Fruit fly (Drosophila melanogaster) whole organism, prepupa: ENCODE data around the gene CG13059.
A peak's percentile ranks its signal among the peaks of the same experiment; 100 is the strongest.

ENCODE experiments used
- Blimp-1 ChIP-seq: fragments of 200-800 bp; sonication (Bioruptor generic); optimal IDR thresholded peaks from 3 replicates; lab custom pipeline; 2017; ENCODE audit warnings: missing biosample characterization, missing genetic modification characterization, mild to moderate bottlenecking, moderate library complexity, missing genetic modification reagents
- CG10669 ChIP-seq: fragments of 200-800 bp; sonication (Bioruptor generic); optimal IDR thresholded peaks from 3 replicates; lab custom pipeline; 2018; ENCODE audit warnings: missing biosample characterization, mild to moderate bottlenecking, missing genetic modification characterization, moderate library complexity
- CG11762 ChIP-seq: fragments of 200-800 bp; sonication (Bioruptor generic); optimal IDR thresholded peaks from 3 replicates; lab custom pipeline; 2016; ENCODE audit warnings: missing biosample characterization, missing genetic modification characterization; ENCODE audit not compliant: insufficient read depth
- CG11902 ChIP-seq: fragments of 200-800 bp; sonication (Bioruptor generic); optimal IDR thresholded peaks from 3 replicates; lab custom pipeline; 2016; ENCODE audit warnings: missing biosample characterization, missing genetic modification characterization
- CG1621 ChIP-seq: fragments of 200-800 bp; sonication (Bioruptor generic); optimal IDR thresholded peaks from 3 replicates; lab custom pipeline; 2018; ENCODE audit warnings: missing biosample characterization, mild to moderate bottlenecking, missing genetic modification characterization
- CG16779 ChIP-seq: fragments of 200-800 bp; sonication (Bioruptor generic); optimal IDR thresholded peaks from 3 replicates; lab custom pipeline; 2017; ENCODE audit warnings: missing biosample characterization, mild to moderate bottlenecking, missing genetic modification characterization
- CG3032 ChIP-seq: fragments of 200-800 bp; optimal IDR thresholded peaks from 2 replicates; lab custom pipeline; 2019; ENCODE audit warnings: missing biosample characterization, mild to moderate bottlenecking, missing genetic modification characterization, moderate library complexity
- CG31627 ChIP-seq: fragments of 200-800 bp; sonication (Bioruptor generic); optimal IDR thresholded peaks from 3 replicates; lab custom pipeline; 2016; ENCODE audit warnings: missing biosample characterization, missing genetic modification characterization
- CG32006 ChIP-seq: fragments of 200-800 bp; sonication (Bioruptor generic); optimal IDR thresholded peaks from 3 replicates; lab custom pipeline; 2017; ENCODE audit warnings: missing biosample characterization, mild to moderate bottlenecking, missing genetic modification characterization
- CG34406 ChIP-seq: fragments of 200-800 bp; sonication (Bioruptor generic); optimal IDR thresholded peaks from 3 replicates; lab custom pipeline; 2016; ENCODE audit warnings: missing biosample characterization, missing genetic modification characterization
- CG3919 ChIP-seq: fragments of 200-800 bp; sonication (Bioruptor generic); optimal IDR thresholded peaks from 3 replicates; lab custom pipeline; 2016; ENCODE audit warnings: missing biosample characterization, missing genetic modification characterization
- CG6163 ChIP-seq: fragments of 200-800 bp; sonication (Bioruptor generic); IDR thresholded peaks from 3 replicates; pipeline ENCODE4 v1.3.6; 2022; ENCODE audit warnings: missing biosample characterization, missing genetic modification characterization
- CG6276 ChIP-seq: fragments of 200-800 bp; sonication (Bioruptor generic); optimal IDR thresholded peaks from 2 replicates; lab custom pipeline; 2017; ENCODE audit warnings: missing biosample characterization, mild to moderate bottlenecking, missing genetic modification characterization
- CG6792 ChIP-seq: fragments of 200-800 bp; sonication (Bioruptor generic); optimal IDR thresholded peaks from 3 replicates; lab custom pipeline; 2016; ENCODE audit warnings: missing biosample characterization, missing genetic modification characterization
- CG6808 ChIP-seq: fragments of 200-800 bp; sonication (Bioruptor generic); optimal IDR thresholded peaks from 3 replicates; lab custom pipeline; 2017; ENCODE audit warnings: missing biosample characterization, missing genetic modification characterization, mild to moderate bottlenecking, moderate library complexity, missing genetic modification reagents
- CG6854 ChIP-seq: fragments of 200-800 bp; sonication (Bioruptor generic); optimal IDR thresholded peaks from 2 replicates; lab custom pipeline; 2017; ENCODE audit warnings: missing biosample characterization, mild to moderate bottlenecking, missing genetic modification characterization
- CG7368 ChIP-seq: fragments of 200-800 bp; sonication (Bioruptor generic); optimal IDR thresholded peaks from 3 replicates; lab custom pipeline; 2016; ENCODE audit warnings: missing biosample characterization, missing genetic modification characterization
- CG8632 ChIP-seq: fragments of 200-800 bp; sonication (Bioruptor generic); optimal IDR thresholded peaks from 3 replicates; lab custom pipeline; 2016; ENCODE audit warnings: missing biosample characterization, missing genetic modification characterization
- CG9139 ChIP-seq: fragments of 200-800 bp; sonication (Bioruptor generic); optimal IDR thresholded peaks from 3 replicates; lab custom pipeline; 2017; ENCODE audit warnings: missing biosample characterization, mild to moderate bottlenecking, missing genetic modification characterization
- Eip75B ChIP-seq: fragments of 200-800 bp; sonication (Bioruptor generic); optimal IDR thresholded peaks from 3 replicates; lab custom pipeline; 2016; ENCODE audit warnings: missing biosample characterization, missing genetic modification characterization
- Eip78C ChIP-seq: fragments of 200-800 bp; sonication (Bioruptor generic); peaks from one replicate; lab custom pipeline; 2016; ENCODE audit warnings: missing biosample characterization, missing genetic modification characterization
- Ets21C ChIP-seq: fragments of 200-800 bp; sonication (Bioruptor generic); optimal IDR thresholded peaks from 3 replicates; lab custom pipeline; 2016; ENCODE audit warnings: missing biosample characterization, missing genetic modification characterization
- Ets96B ChIP-seq: fragments of 200-800 bp; optimal IDR thresholded peaks from 2 replicates; lab custom pipeline; 2019; ENCODE audit warnings: missing biosample characterization, mild to moderate bottlenecking, missing genetic modification characterization, moderate library complexity
- Hr38 ChIP-seq: sonication (Bioruptor generic); optimal IDR thresholded peaks from 2 replicates; lab custom pipeline; 2016; ENCODE audit warnings: missing biosample characterization, missing genetic modification characterization
- Lpt ChIP-seq: fragments of 200-800 bp; sonication (Bioruptor generic); optimal IDR thresholded peaks from 3 replicates; lab custom pipeline; 2016; ENCODE audit warnings: missing biosample characterization, missing genetic modification characterization
- Met ChIP-seq: fragments of 200-800 bp; sonication (Bioruptor generic); optimal IDR thresholded peaks from 3 replicates; lab custom pipeline; 2016; ENCODE audit warnings: missing biosample characterization, missing genetic modification characterization
- OdsH ChIP-seq: fragments of 200-800 bp; sonication (Bioruptor generic); optimal IDR thresholded peaks from 3 replicates; lab custom pipeline; 2016; ENCODE audit warnings: missing biosample characterization, missing genetic modification characterization
- Smox ChIP-seq: fragments of 200-800 bp; sonication (Bioruptor generic); optimal IDR thresholded peaks from 3 replicates; lab custom pipeline; 2016; ENCODE audit warnings: missing biosample characterization, missing genetic modification characterization
- Sox14 ChIP-seq: fragments of 200-800 bp; sonication (Bioruptor generic); optimal IDR thresholded peaks from 3 replicates; lab custom pipeline; 2016; ENCODE audit warnings: missing biosample characterization, missing genetic modification characterization
- achi ChIP-seq: fragments of 200-800 bp; sonication (Bioruptor generic); optimal IDR thresholded peaks from 3 replicates; lab custom pipeline; 2016; ENCODE audit warnings: missing biosample characterization, missing genetic modification characterization
- acj6 ChIP-seq: fragments of 200-800 bp; sonication (Bioruptor generic); optimal IDR thresholded peaks from 3 replicates; lab custom pipeline; 2016; ENCODE audit warnings: missing biosample characterization, missing genetic modification characterization
- cyc ChIP-seq: fragments of 200-800 bp; sonication (Bioruptor generic); optimal IDR thresholded peaks from 3 replicates; lab custom pipeline; 2016; ENCODE audit warnings: missing biosample characterization, missing genetic modification characterization
- dac ChIP-seq: fragments of 200-800 bp; sonication (Bioruptor generic); optimal IDR thresholded peaks from 2 replicates; lab custom pipeline; 2017; ENCODE audit warnings: missing biosample characterization, mild to moderate bottlenecking, missing genetic modification characterization
- eg ChIP-seq: fragments of 200-800 bp; sonication (Bioruptor generic); IDR thresholded peaks from 3 replicates; pipeline ENCODE4 v1.3.6; 2022; ENCODE audit warnings: missing biosample characterization, missing genetic modification characterization
- esn ChIP-seq: fragments of 200-800 bp; sonication (Bioruptor generic); optimal IDR thresholded peaks from 2 replicates; lab custom pipeline; 2016; ENCODE audit warnings: missing biosample characterization, mild to moderate bottlenecking, missing genetic modification characterization, moderate library complexity
- fd85E ChIP-seq: fragments of 200-800 bp; sonication (Bioruptor generic); optimal IDR thresholded peaks from 3 replicates; lab custom pipeline; 2016; ENCODE audit warnings: missing biosample characterization, missing genetic modification characterization
- fkh ChIP-seq: fragments of 200-800 bp; sonication (Bioruptor generic); optimal IDR thresholded peaks from 3 replicates; lab custom pipeline; 2017; ENCODE audit warnings: missing biosample characterization, mild to moderate bottlenecking, missing genetic modification characterization, moderate library complexity
- pdm3 ChIP-seq: fragments of 200-800 bp; sonication (Bioruptor generic); optimal IDR thresholded peaks from 3 replicates; lab custom pipeline; 2016; ENCODE audit warnings: missing biosample characterization, missing genetic modification characterization
- salr ChIP-seq, 2 experiments: fragments of 200-800 bp; sonication (Bioruptor generic); optimal IDR thresholded peaks; 3 replicates each; lab custom pipeline; 2016 to 2018; ENCODE audit warnings: missing biosample characterization in 2 of 2, missing genetic modification characterization in 2 of 2, mild to moderate bottlenecking in 1 of 2
- spab ChIP-seq: fragments of 200-800 bp; sonication (Bioruptor generic); optimal IDR thresholded peaks from 2 replicates; lab custom pipeline; 2017; ENCODE audit warnings: missing biosample characterization, mild to moderate bottlenecking, missing genetic modification characterization, missing genetic modification reagents
- ss ChIP-seq, 2 experiments: fragments of 200-800 bp; sonication (Bioruptor generic); optimal IDR thresholded peaks; 2 replicates in 1 of 2; 3 replicates in 1 of 2; lab custom pipeline; 2017 to 2018; ENCODE audit warnings: mild to moderate bottlenecking in 2 of 2, missing biosample characterization in 2 of 2, missing genetic modification characterization in 2 of 2, moderate library complexity in 1 of 2
- svp ChIP-seq: fragments of 200-800 bp; sonication (Bioruptor generic); peaks from one replicate; lab custom pipeline; 2016; ENCODE audit warnings: missing biosample characterization, missing genetic modification characterization

Gene CG13059

dm6 chr3L:16321172-16321571 is 2.3 kb upstream of the CG13059 start, which contains the start of gene CG42718:
CG42718 (minus strand) TSS chr3L:16321272.
- TF ChIP-seq acj6 (no peak), eg (no peak), CG1621 (no peak), fkh (no peak), fd85E (GFP tag; lab: Kevin White, UChicago) (no peak), CG10669 (no peak), dac (GFP tag; lab: Kevin White, UChicago) (no peak), CG6163 (GFP tag; lab: Robert Waterston, UW) (no peak), CG9139 (no peak), svp (GFP tag; lab: Kevin White, UChicago) (no peak), Eip78C (GFP tag; lab: Kevin White, UChicago) (no peak), CG31627 (GFP tag; lab: Kevin White, UChicago) (no peak), Lpt (GFP tag; lab: Kevin White, UChicago) (no peak), Ets96B (tag; lab: Kevin White, UChicago) (no peak), CG11902 (GFP tag; lab: Kevin White, UChicago) (no peak), esn (GFP tag; lab: Kevin White, UChicago) (no peak), CG3919 (no peak)

- TF ChIP-seq CG6276 = no peak
- no peak for TF ChIP-seq CG31627 (GFP tag; lab: Kevin White, UChicago)
- no peak for TF ChIP-seq ss (GFP tag; optimal IDR thresholded peaks at IDR 0.05; lab: Kevin White, UChicago)
- no peak for TF ChIP-seq CG6808 (GFP tag; lab: Kevin White, UChicago)
- no peak for TF ChIP-seq CG7368 (GFP tag; lab: Kevin White, UChicago)
- TF ChIP-seq CG16779 (tag; lab: Kevin White, UChicago) = no peak
- no peak for TF ChIP-seq CG11762
- no peak for TF ChIP-seq CG1621
- TF ChIP-seq CG10669 = no peak
- TF ChIP-seq spab (GFP tag; lab: Kevin White, UChicago) = no peak
- TF ChIP-seq Met (GFP tag; lab: Kevin White, UChicago) = no peak
- no peak for TF ChIP-seq OdsH (GFP tag; lab: Kevin White, UChicago)
- TF ChIP-seq cyc (GFP tag; lab: Kevin White, UChicago) = no peak
- TF ChIP-seq svp (GFP tag; lab: Kevin White, UChicago) = no peak
- TF ChIP-seq salr (GFP tag; optimal IDR thresholded peaks at IDR 0.05; lab: Kevin White, UChicago) = no peak
- no peak for TF ChIP-seq eg
- no peak for TF ChIP-seq CG34406
- no peak for TF ChIP-seq Blimp-1
- TF ChIP-seq Smox = no peak
Measured at dm6 chr3L:16326657-16327056, 3.2 kb downstream of the CG13059 start, which contains the start of the genes CG13040 and CG13039. CG13040 (minus strand) TSS chr3L:16326757. CG13039 (minus strand) TSS chr3L:16326762.

- TF ChIP-seq CG6163 (GFP tag; lab: Robert Waterston, UW) (0 out of 3 replicates have a peak, but pooled peaks have one; percentile 27), Ets21C (GFP tag; lab: Kevin White, UChicago) (no peak), Sox14 (no peak), eg (peak; percentile 48), ss (GFP tag; optimal IDR thresholded peaks at IDR 0.05; lab: Kevin White, UChicago) (peak in 1 of 2 experiments; percentile 15), svp (GFP tag; lab: Kevin White, UChicago) (peak; percentile 16)
Measured at dm6 chr3L:16327776-16328175, 4.3 kb downstream of the CG13059 start, which contains the start of gene CG13038. CG13038 (minus strand) TSS chr3L:16327893.

dm6 chr3L:16328207-16328891 is 4.9 kb downstream of the CG13059 start, which contains the start of gene CG13058:
CG13058 (plus strand) TSS chr3L:16328841.
- TF ChIP-seq CG6808 (GFP tag; lab: Kevin White, UChicago) = peak; percentile 40
- peak; percentile 61 for TF ChIP-seq achi (GFP tag; lab: Kevin White, UChicago)
- peak; percentile 50 for TF ChIP-seq acj6
- TF ChIP-seq CG3919 = peak; percentile 44
- TF ChIP-seq Ets96B (tag; lab: Kevin White, UChicago) = peak; percentile 71
- peak; percentile 9 for TF ChIP-seq Met (GFP tag; lab: Kevin White, UChicago)
- TF ChIP-seq Sox14 = peak; percentile 39
- TF ChIP-seq CG8632 (GFP tag; lab: Kevin White, UChicago) = peak; percentile 4
- peak; percentile 15 for TF ChIP-seq CG1621
- TF ChIP-seq svp (GFP tag; lab: Kevin White, UChicago) = no peak
- TF ChIP-seq pdm3 = peak; percentile 73
- no peak for TF ChIP-seq CG34406
- TF ChIP-seq Eip78C (GFP tag; lab: Kevin White, UChicago) = peak; percentile 70
- TF ChIP-seq Hr38 (GFP tag; lab: Kevin White, UChicago) = peak; percentile 5
- no peak for TF ChIP-seq CG9139
- TF ChIP-seq OdsH (GFP tag; lab: Kevin White, UChicago) = peak; percentile 55
- no peak for TF ChIP-seq Eip75B (GFP tag; lab: Kevin White, UChicago)
- peak; percentile 32 for TF ChIP-seq CG3032 (tag; lab: Kevin White, UChicago)
- TF ChIP-seq Blimp-1 = no peak
- TF ChIP-seq CG6854 = no peak
- no peak for TF ChIP-seq spab (GFP tag; lab: Kevin White, UChicago)
- peak; percentile 85 for TF ChIP-seq CG32006 (GFP tag; lab: Kevin White, UChicago)
- no peak for TF ChIP-seq cyc (GFP tag; lab: Kevin White, UChicago)
- peak; percentile 21 for TF ChIP-seq CG6792
- no peak for TF ChIP-seq CG7368 (GFP tag; lab: Kevin White, UChicago)
- TF ChIP-seq Smox = no peak
